Worm (Caenorhabditis elegans) whole organism, young adult: ENCODE data around the gene T22C8.4.
A peak's percentile ranks its signal among the peaks of the same experiment; 100 is the strongest.

Experiments
- B0019.2 ChIP-seq: fragments of 200-800 bp; sonication (Bioruptor generic); conservative IDR thresholded peaks from 2 replicates; pipeline ENCODE4 v1.3.6; 2022; ENCODE audit warnings: missing genetic modification reagents, missing genetic modification characterization, missing compliant biosample characterization
- C17E4.6 ChIP-seq: fragments of 200-800 bp; sonication (Bioruptor generic); IDR thresholded peaks from 2 replicates; pipeline ENCODE4 v1.3.6; 2022; ENCODE audit warnings: missing genetic modification reagents, missing genetic modification characterization, missing compliant biosample characterization
- F57A8.1 ChIP-seq: fragments of 200-800 bp; sonication (Bioruptor generic); optimal IDR thresholded peaks from 2 replicates; lab custom pipeline; 2018; ENCODE audit warnings: mild to moderate bottlenecking, missing genetic modification characterization, moderate library complexity, missing compliant biosample characterization
- F57C9.4 ChIP-seq: sonication (generic microtip); optimal IDR thresholded peaks from 2 replicates; lab custom pipeline; 2017; ENCODE audit warnings: mild to moderate bottlenecking, missing genetic modification characterization, missing compliant biosample characterization
- K11D2.4 ChIP-seq: fragments of 200-800 bp; sonication (Bioruptor generic); IDR thresholded peaks from 2 replicates; pipeline ENCODE4 v1.3.6; 2022; ENCODE audit warnings: missing genetic modification reagents, missing genetic modification characterization, missing compliant biosample characterization
- T07F8.4 ChIP-seq: sonication (generic microtip); optimal IDR thresholded peaks from 2 replicates; lab custom pipeline; 2016; ENCODE audit warnings: mild to moderate bottlenecking, missing genetic modification characterization, moderate library complexity, missing compliant biosample characterization
- Y79H2A.3 ChIP-seq: fragments of 200-800 bp; sonication (Bioruptor generic); conservative IDR thresholded peaks from 2 replicates; pipeline ENCODE4 v1.3.6; 2022; ENCODE audit warnings: missing genetic modification reagents, missing genetic modification characterization, missing compliant biosample characterization
- aptf-2 ChIP-seq: fragments of 200-800 bp; sonication (Bioruptor generic); conservative IDR thresholded peaks from 2 replicates; pipeline ENCODE4 v1.3.6; 2022; ENCODE audit warnings: missing genetic modification reagents, missing genetic modification characterization, missing compliant biosample characterization
- aptf-3 ChIP-seq: fragments of 200-800 bp; sonication (Bioruptor generic); IDR thresholded peaks from 2 replicates; pipeline ENCODE4 v1.3.6; 2022; ENCODE audit warnings: missing genetic modification characterization, missing compliant biosample characterization
- atf-7 ChIP-seq: sonication (generic microtip); optimal IDR thresholded peaks from 2 replicates; lab custom pipeline; 2017; ENCODE audit warnings: mild to moderate bottlenecking, missing genetic modification characterization, missing compliant biosample characterization
- athp-1 ChIP-seq: sonication (generic microtip); optimal IDR thresholded peaks from 2 replicates; lab custom pipeline; 2017; ENCODE audit warnings: mild to moderate bottlenecking, missing genetic modification characterization, missing compliant biosample characterization
- attf-6 ChIP-seq: fragments of 200-800 bp; sonication (Bioruptor generic); IDR thresholded peaks from 2 replicates; pipeline ENCODE4 v1.3.6; 2022; ENCODE audit warnings: missing genetic modification reagents, missing genetic modification characterization, missing compliant biosample characterization
- bed-1 ChIP-seq: fragments of 200-800 bp; sonication (Bioruptor generic); IDR thresholded peaks from 2 replicates; pipeline ENCODE4 v1.3.6; 2022; ENCODE audit warnings: missing genetic modification reagents, missing genetic modification characterization, missing compliant biosample characterization
- ccch-3 ChIP-seq: fragments of 200-800 bp; sonication (Bioruptor generic); optimal IDR thresholded peaks from 2 replicates; lab custom pipeline; 2018; ENCODE audit warnings: mild to moderate bottlenecking, missing genetic modification characterization, missing compliant biosample characterization
- ceh-27 ChIP-seq: fragments of 200-800 bp; sonication (Bioruptor generic); optimal IDR thresholded peaks from 2 replicates; lab custom pipeline; 2018; ENCODE audit warnings: mild to moderate bottlenecking, missing genetic modification characterization, moderate library complexity, missing compliant biosample characterization
- ceh-40 ChIP-seq: fragments of 200-800 bp; sonication (Bioruptor generic); IDR thresholded peaks from 2 replicates; pipeline ENCODE4 v1.3.6; 2022; ENCODE audit warnings: missing genetic modification characterization, missing compliant biosample characterization
- chd-7 ChIP-seq: sonication (generic microtip); optimal IDR thresholded peaks from 2 replicates; lab custom pipeline; 2016; ENCODE audit warnings: mild to moderate bottlenecking, missing genetic modification characterization, moderate library complexity, missing compliant biosample characterization
- die-1 ChIP-seq: sonication (generic microtip); optimal IDR thresholded peaks from 2 replicates; lab custom pipeline; 2016; ENCODE audit warnings: missing genotype, mild to moderate bottlenecking, missing genetic modification characterization, missing compliant biosample characterization
- dox-1 ChIP-seq: fragments of 200-800 bp; sonication (Bioruptor generic); IDR thresholded peaks from 2 replicates; pipeline ENCODE4 v1.3.6; 2022; ENCODE audit warnings: missing genetic modification reagents, missing genetic modification characterization, missing compliant biosample characterization
- dpff-1 ChIP-seq: sonication (generic microtip); optimal IDR thresholded peaks from 2 replicates; lab custom pipeline; 2017; ENCODE audit warnings: mild to moderate bottlenecking, missing genetic modification characterization, missing compliant biosample characterization
- dpl-1 ChIP-seq: fragments of 150-350 bp; optimal IDR thresholded peaks from 2 replicates; lab custom pipeline; 2014; ENCODE audit warnings: missing biosample characterization, missing genetic modification reagents, missing genetic modification characterization
- egl-18 ChIP-seq: fragments of 200-800 bp; sonication (Bioruptor generic); IDR thresholded peaks from 2 replicates; pipeline ENCODE4 v1.3.6; 2022; ENCODE audit warnings: missing genetic modification reagents, missing genetic modification characterization, missing compliant biosample characterization
- egl-44 ChIP-seq: fragments of 200-800 bp; sonication (Bioruptor generic); IDR thresholded peaks from 2 replicates; pipeline ENCODE4 v1.3.6; 2022; ENCODE audit warnings: missing genetic modification reagents, missing genetic modification characterization, missing compliant biosample characterization
- egrh-3 ChIP-seq: fragments of 200-800 bp; sonication (Bioruptor generic); IDR thresholded peaks from 2 replicates; pipeline ENCODE4 v1.3.6; 2022; ENCODE audit warnings: missing genetic modification reagents, missing genetic modification characterization, missing compliant biosample characterization
- ets-4 ChIP-seq: fragments of 200-800 bp; sonication (Bioruptor generic); optimal IDR thresholded peaks from 2 replicates; lab custom pipeline; 2018; ENCODE audit warnings: mild to moderate bottlenecking, missing genetic modification characterization, missing compliant biosample characterization
- hmg-1.2 ChIP-seq: fragments of 200-800 bp; sonication (Bioruptor generic); IDR thresholded peaks from 2 replicates; pipeline ENCODE4 v1.3.6; 2022; ENCODE audit warnings: missing genetic modification reagents, missing genetic modification characterization, missing compliant biosample characterization
- lin-26 ChIP-seq: fragments of 200-800 bp; sonication (Bioruptor generic); IDR thresholded peaks from 2 replicates; pipeline ENCODE4 v1.3.6; 2022; ENCODE audit warnings: missing genetic modification reagents, missing genetic modification characterization, missing compliant biosample characterization
- lin-35 ChIP-seq, 3 experiments: fragments of 150-350 bp in 2 of 3; sonication (generic microtip) in 1 of 3; optimal IDR thresholded peaks; 2 replicates each; lab custom pipeline; 2014 to 2018; ENCODE audit warnings: missing biosample characterization in 3 of 3, missing genetic modification characterization in 3 of 3, missing genetic modification reagents in 3 of 3
- madf-6 ChIP-seq: fragments of 200-800 bp; sonication (Bioruptor generic); IDR thresholded peaks from 2 replicates; pipeline ENCODE4 v1.3.6; 2022; ENCODE audit warnings: missing genetic modification reagents, missing genetic modification characterization, missing compliant biosample characterization
- madf-8 ChIP-seq: fragments of 200-800 bp; sonication (Bioruptor generic); conservative IDR thresholded peaks from 2 replicates; pipeline ENCODE4 v1.3.6; 2022; ENCODE audit warnings: missing genetic modification reagents, missing genetic modification characterization, missing compliant biosample characterization
- mcd-1 ChIP-seq: fragments of 200-800 bp; sonication (Bioruptor generic); IDR thresholded peaks from 2 replicates; pipeline ENCODE4 v1.3.6; 2022; ENCODE audit warnings: missing genetic modification reagents, missing genetic modification characterization, missing compliant biosample characterization
- mes-4 ChIP-seq: sonication (generic microtip); optimal IDR thresholded peaks from 2 replicates; lab custom pipeline; 2016; ENCODE audit warnings: missing genotype, missing genetic modification characterization, missing compliant biosample characterization
- nfya-2 ChIP-seq: fragments of 200-800 bp; sonication (Bioruptor generic); IDR thresholded peaks from 2 replicates; pipeline ENCODE4 v1.3.6; 2022; ENCODE audit warnings: missing genetic modification reagents, missing genetic modification characterization, missing compliant biosample characterization
- nhr-80 ChIP-seq: sonication (generic microtip); optimal IDR thresholded peaks from 2 replicates; lab custom pipeline; 2016; ENCODE audit warnings: missing genetic modification characterization, missing compliant biosample characterization
- nhr-90 ChIP-seq: sonication (generic microtip); optimal IDR thresholded peaks from 2 replicates; lab custom pipeline; 2016; ENCODE audit warnings: missing genotype, mild to moderate bottlenecking, missing genetic modification characterization, missing compliant biosample characterization
- pbrm-1 ChIP-seq: fragments of 200-800 bp; sonication (Bioruptor generic); IDR thresholded peaks from 2 replicates; pipeline ENCODE4 v1.3.6; 2022; ENCODE audit warnings: missing genetic modification reagents, missing genetic modification characterization, missing compliant biosample characterization
- rcor-1 ChIP-seq: fragments of 200-800 bp; sonication (Bioruptor generic); IDR thresholded peaks from 2 replicates; pipeline ENCODE4 v1.3.6; 2022; ENCODE audit warnings: missing genetic modification reagents, missing genetic modification characterization, missing compliant biosample characterization
- sdz-38 ChIP-seq: sonication (generic microtip); optimal IDR thresholded peaks from 2 replicates; lab custom pipeline; 2016; ENCODE audit warnings: missing genotype, missing genetic modification characterization, missing compliant biosample characterization
- sea-2 ChIP-seq: fragments of 200-800 bp; sonication (Bioruptor generic); IDR thresholded peaks from 2 replicates; pipeline ENCODE4 v1.3.6; 2022; ENCODE audit warnings: missing genetic modification characterization, missing compliant biosample characterization
- snpc-1.3 ChIP-seq: sonication (generic microtip); optimal IDR thresholded peaks from 2 replicates; lab custom pipeline; 2017; ENCODE audit warnings: missing genetic modification characterization, mild to moderate bottlenecking, missing compliant biosample characterization, antibody characterized with exemption, moderate library complexity, missing genotype, missing genetic modification reagents; ENCODE audit not compliant: insufficient read depth
- somi-1 ChIP-seq: fragments of 200-800 bp; sonication (Bioruptor generic); optimal IDR thresholded peaks from 2 replicates; lab custom pipeline; 2018; ENCODE audit warnings: mild to moderate bottlenecking, missing genetic modification characterization, missing compliant biosample characterization
- sptf-2 ChIP-seq: fragments of 200-800 bp; sonication (Bioruptor generic); optimal IDR thresholded peaks from 2 replicates; lab custom pipeline; 2018; ENCODE audit warnings: mild to moderate bottlenecking, missing genetic modification characterization, missing compliant biosample characterization
- tbx-9 ChIP-seq: sonication (generic microtip); optimal IDR thresholded peaks from 2 replicates; lab custom pipeline; 2016; ENCODE audit warnings: borderline replicate concordance, missing genetic modification characterization, inconsistent platforms, missing compliant biosample characterization
- zfh-2 ChIP-seq: fragments of 200-800 bp; sonication (Bioruptor generic); conservative IDR thresholded peaks from 2 replicates; pipeline ENCODE4 v1.3.6; 2022; ENCODE audit warnings: missing genetic modification reagents, missing genetic modification characterization, missing compliant biosample characterization
- ztf-18 ChIP-seq: sonication (generic microtip); optimal IDR thresholded peaks from 2 replicates; lab custom pipeline; 2016; ENCODE audit warnings: missing genotype, mild to moderate bottlenecking, missing genetic modification characterization, missing compliant biosample characterization
- ztf-22 ChIP-seq: fragments of 200-800 bp; sonication (Bioruptor generic); optimal IDR thresholded peaks from 2 replicates; lab custom pipeline; 2018; ENCODE audit warnings: mild to moderate bottlenecking, missing genetic modification characterization, moderate library complexity, missing compliant biosample characterization
- ztf-26 ChIP-seq: sonication (generic microtip); optimal IDR thresholded peaks from 2 replicates; lab custom pipeline; 2017; ENCODE audit warnings: missing genetic modification characterization, missing compliant biosample characterization
- ztf-3 ChIP-seq: fragments of 200-800 bp; sonication (Bioruptor generic); optimal IDR thresholded peaks from 2 replicates; lab custom pipeline; 2018; ENCODE audit warnings: mild to moderate bottlenecking, missing genetic modification characterization, missing compliant biosample characterization

Gene T22C8.4

DNA sequence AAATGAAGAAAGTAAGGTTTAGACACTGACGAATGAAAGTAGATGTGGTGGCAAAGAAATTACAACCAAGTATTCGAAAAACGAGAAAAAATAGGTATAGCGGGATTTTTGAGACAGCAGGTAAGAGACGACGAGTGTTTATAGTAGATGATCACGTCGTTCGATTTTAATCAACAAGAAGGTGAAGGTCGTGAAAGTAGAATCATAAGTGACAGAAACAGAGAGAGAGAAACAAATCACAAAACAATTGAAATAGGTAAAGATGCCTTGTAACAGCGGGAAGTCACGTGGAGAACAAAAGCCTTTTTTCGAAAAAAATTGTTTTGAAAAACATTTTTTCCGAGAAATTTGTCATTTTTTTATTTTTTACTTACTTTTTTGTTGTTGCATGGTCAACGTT lies 6.8 kb upstream of the T22C8.4 start, which contains the start of gene T22C8.6:
Gene T22C8.6 (minus strand): TSS at position 194 of the 400 bp plus-strand sequence.
- TF ChIP-seq F57C9.4 (no peak), bed-1 (GFP tag; lab: Robert Waterston, UW) (no peak), ztf-3 (GFP tag; lab: Kevin White, UChicago) (no peak), egl-44 (GFP tag; lab: Robert Waterston, UW) (no peak), snpc-1.3 (tag; lab: Kevin White, UChicago) (no peak), mes-4 (tag; lab: Kevin White, UChicago) (no peak), lin-26 (no peak), K11D2.4 (no peak), chd-7 (no peak), die-1 (no peak), ceh-27 (no peak), F57A8.1 (GFP tag; lab: Kevin White, UChicago) (no peak), sea-2 (GFP tag; lab: Robert Waterston, UW) (no peak)

DNA sequence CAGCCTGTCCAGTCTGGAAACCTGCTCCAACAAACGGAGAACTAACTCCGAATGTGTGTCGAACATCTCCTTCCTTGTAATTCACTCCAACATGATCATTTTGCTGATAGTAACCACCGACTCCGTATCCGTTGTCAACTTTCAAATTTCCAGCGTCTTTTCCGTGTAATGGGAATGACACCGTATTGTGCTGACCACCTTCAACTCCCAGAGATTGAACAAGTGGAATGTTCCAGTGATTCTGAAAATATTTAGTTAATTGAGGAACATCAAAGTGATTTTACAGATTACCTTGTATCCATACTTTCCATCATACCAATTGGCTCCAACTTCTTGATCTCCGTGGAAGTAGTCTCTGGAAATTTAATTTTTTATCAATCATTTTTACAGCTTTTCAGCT lies 4.6 kb upstream of the T22C8.4 start:
- TF ChIP-seq madf-8 (GFP tag; lab: Robert Waterston, UW) (no peak), pbrm-1 (GFP tag; lab: Robert Waterston, UW) (no peak), tbx-9 (tag; lab: Kevin White, UChicago) (no peak), madf-6 (GFP tag; lab: Robert Waterston, UW) (no peak), egrh-3 (GFP tag; lab: Robert Waterston, UW) (no peak), ccch-3 (GFP tag; lab: Kevin White, UChicago) (no peak), dox-1 (GFP tag; lab: Robert Waterston, UW) (no peak), aptf-2 (GFP tag; lab: Robert Waterston, UW) (no peak), ztf-18 (tag; lab: Kevin White, UChicago) (no peak), athp-1 (no peak), zfh-2 (no peak), rcor-1 (no peak), sdz-38 (tag; lab: Kevin White, UChicago) (no peak), ztf-26 (no peak), egl-18 (GFP tag; lab: Robert Waterston, UW) (no peak), nfya-2 (no peak)

DNA sequence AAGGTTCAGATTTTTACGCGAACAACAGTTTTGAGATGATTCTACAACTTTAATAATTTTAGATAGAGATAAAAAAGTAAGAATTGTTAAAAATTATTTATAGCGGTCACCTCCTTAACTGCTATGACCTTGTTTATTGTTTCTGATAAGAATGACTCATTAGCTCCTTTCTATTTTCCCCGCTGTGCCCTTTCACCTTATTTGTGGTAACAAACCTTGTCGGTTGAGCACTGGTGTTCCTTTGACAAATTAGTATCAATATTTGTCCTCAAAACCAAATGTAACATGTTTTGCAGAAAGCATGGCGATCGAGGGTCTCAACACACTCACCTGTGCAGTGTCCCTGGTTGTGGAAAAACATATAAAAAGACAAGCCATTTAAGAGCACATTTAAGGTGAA lies 3.3 kb upstream of the T22C8.4 start:
- TF ChIP-seq somi-1 (GFP tag; lab: Kevin White, UChicago): no peak
- TF ChIP-seq ceh-27: no peak
- TF ChIP-seq T07F8.4 (tag; lab: Kevin White, UChicago): no peak

DNA sequence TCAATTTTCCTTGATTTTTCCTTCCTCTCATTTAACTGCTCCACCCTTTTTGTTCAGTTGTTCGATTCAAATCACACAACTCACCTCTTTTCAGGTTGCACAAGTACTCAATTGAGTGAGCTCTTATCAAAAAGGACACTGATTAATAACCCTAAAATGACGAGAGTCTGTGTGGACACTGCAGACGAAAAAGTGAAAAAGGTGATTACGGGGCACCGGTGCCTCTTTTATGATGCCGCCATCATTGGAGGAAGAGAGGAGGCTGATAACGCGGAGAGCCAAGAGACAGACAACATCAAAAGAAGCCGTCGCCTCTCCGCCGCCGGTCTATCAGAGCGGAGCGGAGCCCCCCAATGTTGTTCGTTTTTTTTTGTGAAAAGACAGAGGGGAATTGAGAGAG lies 1.9 kb upstream of the T22C8.4 start, which contains the start of gene sptf-2:
Gene sptf-2 (plus strand): TSS at position 297 of the 400 bp plus-strand sequence.
- TF ChIP-seq atf-7 (peak; percentile 25), C17E4.6 (GFP tag; lab: Robert Waterston, UW) (no peak), attf-6 (GFP tag; lab: Robert Waterston, UW) (no peak), lin-35 (GFP tag; optimal IDR thresholded peaks at IDR 0.05; lab: Kevin White, UChicago) (no peak), ceh-40 (GFP tag; lab: Robert Waterston, UW) (0 out of 2 replicates have a peak, but pooled peaks have one; percentile 4), Y79H2A.3 (no peak), mcd-1 (no peak), ztf-22 (GFP tag; lab: Kevin White, UChicago) (peak; percentile 23), sptf-2 (peak; percentile 99), B0019.2 (GFP tag; lab: Robert Waterston, UW) (no peak), nhr-90 (tag; lab: Kevin White, UChicago) (no peak), zfh-2 (no peak), dpl-1 (GFP tag; lab: Kevin White, UChicago) (no peak), ets-4 (GFP tag; lab: Kevin White, UChicago) (peak; percentile 70), dpff-1 (tag; lab: Kevin White, UChicago) (no peak), aptf-3 (GFP tag; lab: Robert Waterston, UW) (no peak), nhr-80 (tag; lab: Kevin White, UChicago) (peak; percentile 99), hmg-1.2 (GFP tag; lab: Robert Waterston, UW) (peak; percentile 16; the same call in 1 of the 2 replicates)
